Worm (Caenorhabditis elegans) whole organism, L4/young adult: Measurements from ENCODE around the gene nspc-16.

ENCODE experiments used
- W03F9.2 ChIP-seq: fragments of 150-350 bp; optimal IDR thresholded peaks from 2 replicates; lab custom pipeline; 2014; ENCODE audit warnings: missing biosample characterization, missing genetic modification characterization
- dao-5 ChIP-seq: sonication (generic microtip); optimal IDR thresholded peaks from 2 replicates; lab custom pipeline; 2016; ENCODE audit warnings: missing genotype, missing genetic modification characterization, moderate library complexity, missing compliant biosample characterization
- him-1 ChIP-seq: sonication (generic microtip); optimal IDR thresholded peaks from 2 replicates; lab custom pipeline; 2016; ENCODE audit warnings: missing genotype, missing genetic modification reagents, missing genetic modification characterization, missing compliant biosample characterization

Gene nspc-16

DNA sequence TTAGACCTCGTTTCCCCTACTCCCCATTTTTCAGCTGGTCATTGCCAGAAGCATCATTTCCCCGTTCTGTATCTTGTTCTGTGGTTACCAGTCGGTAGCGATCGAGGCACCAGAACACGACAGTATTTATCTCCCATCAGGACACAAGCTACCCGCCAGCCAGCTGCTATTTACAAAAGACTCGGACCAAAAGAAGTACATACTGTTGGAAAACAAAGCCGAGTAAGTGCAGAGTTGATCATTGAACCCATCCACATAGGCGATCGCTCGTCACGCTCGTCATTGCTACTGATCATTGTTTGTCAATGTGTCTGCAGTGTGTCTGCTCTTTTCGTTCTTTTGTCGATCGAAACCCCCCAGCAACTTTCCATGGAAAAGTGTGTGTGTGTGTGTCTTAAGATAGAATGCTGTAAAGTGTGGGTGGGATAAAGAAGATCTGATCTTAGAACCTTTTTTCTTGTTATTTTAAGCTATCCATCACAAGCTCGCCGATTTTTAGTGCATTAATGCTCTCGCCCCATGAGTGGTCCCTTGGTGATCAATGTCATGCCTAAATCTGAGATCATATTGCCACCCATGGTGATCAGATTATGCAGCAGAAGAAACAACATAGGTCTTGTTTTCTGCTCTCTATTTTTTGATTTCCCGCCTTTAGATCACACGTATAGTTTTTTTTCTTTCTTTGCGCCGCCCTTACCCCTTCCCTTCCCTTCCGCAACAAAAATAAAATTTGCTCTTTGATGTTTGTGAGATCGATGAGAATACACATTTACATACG is 36.3 kb downstream of the nspc-16 start:
- no peak for TF ChIP-seq dao-5 (tag; lab: Kevin White, UChicago)
- no peak for TF ChIP-seq W03F9.2
- TF ChIP-seq him-1 (tag; lab: Kevin White, UChicago): no peak

DNA sequence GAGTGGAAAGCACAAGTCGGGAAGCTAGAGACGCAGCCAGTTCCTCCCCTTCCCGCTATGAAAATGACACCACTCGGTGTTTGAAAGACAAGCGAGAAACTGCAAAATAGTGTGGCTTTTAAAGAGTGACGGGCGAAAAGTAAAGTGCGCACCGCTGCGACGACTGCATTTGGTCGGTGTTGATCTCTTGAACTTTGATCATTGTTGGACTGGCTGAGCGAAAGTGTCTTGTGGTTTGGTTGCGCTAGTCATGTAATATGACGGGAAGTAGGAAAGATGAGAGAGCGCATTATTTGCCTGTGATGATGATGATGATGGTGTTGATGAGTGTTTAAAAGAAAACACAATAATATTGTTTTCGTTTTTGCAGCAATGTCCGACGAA is 36.9 kb downstream of the nspc-16 start:
- TF ChIP-seq W03F9.2: peak; percentile 78
- TF ChIP-seq him-1 (tag; lab: Kevin White, UChicago): peak; percentile 61
- no peak for TF ChIP-seq dao-5 (tag; lab: Kevin White, UChicago)

DNA sequence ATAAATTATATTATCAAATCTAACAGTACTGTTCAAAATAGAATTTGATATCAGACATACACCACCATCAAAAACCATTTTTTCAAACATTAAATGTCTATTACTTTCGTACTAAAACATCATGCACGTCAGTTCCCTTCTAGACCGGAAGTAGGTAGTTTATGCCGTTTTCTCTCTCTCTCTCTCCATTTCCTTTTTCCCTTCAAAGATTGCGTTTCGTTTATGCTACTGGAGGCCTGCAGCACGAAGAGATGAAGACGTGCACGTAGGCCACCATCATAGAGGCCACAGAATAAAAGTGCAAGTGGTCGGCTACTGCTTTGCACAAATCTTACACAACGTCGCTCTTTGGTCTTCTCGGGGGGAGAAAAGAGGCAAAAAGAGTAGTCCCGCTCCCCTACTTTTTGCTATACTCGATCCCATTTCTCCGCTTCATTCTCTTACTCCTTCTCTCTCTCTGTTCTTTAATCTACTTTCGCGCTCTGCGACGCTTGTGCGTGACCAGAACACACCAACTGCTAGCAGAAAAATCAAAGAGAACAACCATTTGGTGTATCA is 38.1 kb downstream of the nspc-16 start:
- no peak for TF ChIP-seq W03F9.2
- TF ChIP-seq dao-5 (tag; lab: Kevin White, UChicago): no peak
- TF ChIP-seq him-1 (tag; lab: Kevin White, UChicago): no peak

DNA sequence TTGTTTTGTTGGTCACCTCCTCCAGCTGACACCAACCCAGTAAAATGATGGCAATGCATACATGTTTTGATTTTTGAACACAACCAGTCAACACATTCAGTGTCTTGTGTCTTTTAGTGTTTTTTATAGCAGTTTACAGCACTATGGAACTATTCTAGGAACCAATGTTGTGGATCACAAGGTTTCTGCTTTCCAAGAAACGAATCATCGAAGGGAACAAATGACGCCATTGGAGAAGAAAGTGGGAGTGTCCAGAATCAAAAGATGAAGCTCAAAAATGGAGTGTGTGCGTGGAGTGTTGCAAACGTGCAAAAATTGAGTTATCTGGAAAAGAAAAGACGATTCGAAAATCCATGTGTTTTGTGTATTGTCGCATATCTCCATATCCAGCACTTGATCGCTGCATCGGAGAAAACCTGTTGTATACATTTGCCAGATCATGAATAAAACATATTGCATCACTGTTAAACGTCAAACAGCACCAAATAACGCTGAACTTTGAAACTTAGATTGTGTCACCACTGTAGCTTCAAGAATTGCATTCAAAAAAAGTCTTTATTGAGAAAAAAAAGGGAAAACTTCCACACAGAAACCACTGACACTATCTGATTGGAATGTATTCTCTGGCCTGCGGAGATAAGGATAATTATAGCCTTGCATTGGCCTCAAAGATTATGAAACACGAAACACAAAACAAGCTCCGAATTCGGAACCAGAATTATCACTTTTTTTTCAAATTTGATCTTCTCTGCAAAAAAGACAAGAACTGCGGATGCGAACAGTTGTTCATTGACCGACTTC is 39.1 kb downstream of the nspc-16 start:
- TF ChIP-seq W03F9.2 (no peak), dao-5 (tag; lab: Kevin White, UChicago) (no peak), him-1 (tag; lab: Kevin White, UChicago) (no peak)

DNA sequence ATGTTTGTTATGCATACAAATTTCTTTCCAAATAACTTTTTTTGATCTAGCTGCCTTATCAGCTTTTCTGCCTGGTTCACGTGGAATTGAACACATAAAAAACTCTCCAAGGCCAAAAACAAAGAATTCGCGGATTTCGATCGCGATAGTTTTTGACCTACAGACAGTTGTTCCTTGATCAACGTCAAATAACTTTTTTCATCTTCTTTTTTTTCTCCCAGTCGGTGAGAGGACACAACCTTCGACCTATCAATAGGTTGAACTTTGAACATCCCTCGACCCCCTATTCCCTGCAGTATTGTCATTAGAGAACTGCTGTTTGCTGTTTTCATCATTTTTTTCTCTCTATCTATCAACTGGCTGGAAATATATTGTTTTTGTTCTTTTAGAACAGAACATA is 40.4 kb downstream of the nspc-16 start:
- no peak for TF ChIP-seq dao-5 (tag; lab: Kevin White, UChicago)

DNA sequence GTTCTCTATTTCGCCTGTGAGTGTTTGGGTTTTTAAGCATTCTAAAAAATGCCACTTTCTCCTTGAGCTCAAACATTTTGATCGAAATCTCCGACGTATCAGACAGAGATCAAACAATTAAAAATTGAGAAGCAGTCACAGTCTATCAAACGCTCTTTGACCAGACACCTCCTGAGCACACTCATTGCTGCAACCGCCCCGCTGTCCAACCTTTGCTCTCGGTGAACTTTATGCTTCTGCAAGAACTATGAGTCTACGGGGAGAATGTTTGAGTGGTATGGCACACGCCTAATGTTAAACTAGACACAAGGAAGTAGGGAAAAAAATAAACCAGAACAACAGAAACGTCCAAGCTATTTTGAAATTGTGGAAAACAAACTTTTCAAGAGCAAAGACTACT is 41.9 kb downstream of the nspc-16 start:
- no peak for TF ChIP-seq him-1 (tag; lab: Kevin White, UChicago)
- no peak for TF ChIP-seq W03F9.2
- TF ChIP-seq dao-5 (tag; lab: Kevin White, UChicago): no peak

DNA sequence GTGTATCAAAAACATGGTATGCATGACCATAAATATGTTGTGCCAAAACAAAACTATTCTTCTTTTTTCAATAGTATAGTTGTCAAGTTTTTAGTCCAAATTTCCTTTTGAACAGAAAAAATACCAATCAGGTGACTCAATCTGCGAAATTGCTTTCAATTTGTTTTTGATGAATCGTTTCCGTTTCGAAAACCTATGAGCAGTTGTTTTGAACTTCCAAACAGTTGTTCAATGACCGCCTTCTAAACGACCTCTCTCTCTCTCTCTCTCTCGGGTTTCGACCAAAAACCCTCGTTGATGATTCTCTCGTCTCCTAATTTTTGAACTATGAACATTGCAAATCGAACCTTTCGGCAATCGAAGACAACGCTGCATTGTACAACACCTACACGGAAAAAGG is 42.7 kb downstream of the nspc-16 start:
- TF ChIP-seq W03F9.2 (no peak), him-1 (tag; lab: Kevin White, UChicago) (no peak), dao-5 (tag; lab: Kevin White, UChicago) (no peak)

DNA sequence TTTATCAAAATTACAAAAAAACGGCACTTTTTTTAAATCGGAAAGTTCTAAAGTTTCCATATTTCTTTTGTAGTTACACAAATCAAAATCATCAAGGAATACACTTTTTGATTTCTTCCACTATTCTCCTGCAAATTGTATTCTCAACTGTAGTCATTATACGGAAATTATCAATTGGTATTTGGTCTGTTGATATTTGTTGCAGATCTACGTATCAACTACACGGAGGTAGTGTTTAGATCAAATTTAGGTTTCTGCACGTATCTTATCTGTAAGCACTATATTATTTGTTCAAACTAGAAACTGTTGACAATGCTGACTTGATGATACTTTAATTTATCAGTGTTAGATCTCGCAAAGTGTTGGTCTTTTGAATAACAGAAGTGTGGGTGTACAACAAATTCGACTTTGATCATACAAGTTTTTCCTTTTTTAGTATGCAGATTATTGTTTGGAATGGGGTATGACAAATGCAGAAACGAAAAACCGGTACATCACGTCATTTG is 44.9 kb downstream of the nspc-16 start:
- TF ChIP-seq W03F9.2: no peak
- no peak for TF ChIP-seq dao-5 (tag; lab: Kevin White, UChicago)
- no peak for TF ChIP-seq him-1 (tag; lab: Kevin White, UChicago)

DNA sequence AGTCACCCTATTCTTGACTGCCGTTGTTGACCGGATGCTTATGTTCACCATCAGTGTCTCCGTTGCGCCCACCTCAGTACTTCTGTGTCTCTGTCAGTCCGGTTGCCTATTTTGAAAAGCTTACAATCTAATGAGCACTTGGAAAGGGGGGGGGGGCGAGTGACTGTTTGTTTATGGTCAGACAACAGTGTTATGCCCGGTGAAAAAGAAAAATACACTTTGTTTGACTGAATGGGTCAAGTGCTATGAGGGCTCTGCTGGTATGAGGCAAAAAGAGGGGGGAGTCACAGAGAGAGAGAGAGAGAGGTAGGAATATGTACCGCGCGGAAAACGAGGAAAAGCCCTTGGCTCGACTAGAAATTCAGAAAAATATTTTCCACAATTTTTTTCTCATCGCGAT is 47.9 kb downstream of the nspc-16 start:
- TF ChIP-seq him-1 (tag; lab: Kevin White, UChicago) (no peak), dao-5 (tag; lab: Kevin White, UChicago) (no peak), W03F9.2 (no peak)

DNA sequence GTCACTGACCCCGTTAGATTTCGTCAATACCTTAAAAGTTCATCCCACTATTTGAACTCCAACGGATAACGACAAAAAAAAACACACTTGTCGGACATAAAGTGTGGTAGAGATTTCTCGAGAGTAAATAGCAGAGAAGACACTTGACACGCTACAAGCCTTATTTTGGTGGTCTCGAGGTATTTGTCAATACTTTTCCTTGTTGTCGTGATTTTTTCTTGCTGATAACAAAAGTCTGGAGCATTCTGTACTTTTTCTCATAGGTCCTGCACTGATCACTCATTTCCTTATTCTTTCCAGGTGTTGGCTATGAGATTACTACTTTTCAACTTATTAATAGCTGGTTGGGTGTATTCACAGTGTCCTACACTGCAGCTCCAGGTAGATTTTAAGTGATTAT is 49.0 kb downstream of the nspc-16 start, which contains the start of gene lron-1:
TSS of gene lron-1 (plus strand) at position 301 of the 400 bp plus-strand sequence.
- TF ChIP-seq dao-5 (tag; lab: Kevin White, UChicago) (no peak), him-1 (tag; lab: Kevin White, UChicago) (no peak), W03F9.2 (no peak)
